Fruit fly (Drosophila melanogaster): ENCODE measurements around the gene CG34034.

CG34034 gene

DNA sequence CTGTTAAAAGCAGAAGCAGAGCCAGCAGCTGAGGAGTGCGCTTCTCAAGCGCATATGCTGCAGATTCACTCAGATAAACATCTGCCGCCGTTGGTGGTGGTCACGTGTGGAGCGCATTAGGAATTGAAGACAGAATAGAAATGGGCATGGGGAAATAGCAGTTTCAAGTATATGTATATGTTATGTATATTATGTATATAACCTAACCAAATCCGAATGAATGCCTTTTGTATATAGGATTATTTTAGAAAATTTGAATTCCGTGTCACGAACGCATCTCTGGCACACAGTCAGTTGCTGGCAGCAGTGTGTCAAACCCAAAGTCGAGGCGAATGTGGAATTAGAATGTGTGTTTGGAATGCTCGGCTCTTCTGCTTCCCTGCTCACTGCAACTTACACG is 47.8 kb downstream of the CG34034 start:
- TF ChIP-seq noc (tag; optimal IDR thresholded peaks at IDR 0.05) = no peak

DNA sequence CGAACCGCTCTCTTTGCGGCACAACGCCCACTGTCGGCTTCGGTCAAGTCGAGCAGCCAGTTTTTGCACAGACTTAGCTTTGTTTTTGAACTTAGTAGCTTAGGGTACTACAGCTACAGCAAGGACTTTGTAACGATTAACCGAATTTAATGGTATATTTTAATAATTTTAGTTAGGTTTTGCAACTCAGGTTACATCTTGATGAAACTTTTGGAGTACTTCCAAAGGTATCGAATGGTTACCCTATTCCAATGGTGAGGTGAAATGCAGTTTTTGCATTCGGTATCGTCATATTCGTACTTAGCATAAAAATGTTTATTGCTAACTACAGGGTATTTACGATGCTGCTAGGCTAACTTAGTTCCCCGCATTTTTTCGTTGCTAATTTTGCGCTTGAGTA is 50.3 kb downstream of the CG34034 start:
- no peak for TF ChIP-seq noc (tag; optimal IDR thresholded peaks at IDR 0.05)

Data from whole organism, larva.